Worm (Caenorhabditis elegans) whole organism, mixed stage, embryonic: ENCODE data around the gene ZK1240.8.

ENCODE experiments used
- M03D4.4 ChIP-seq: sonication (generic microtip); optimal IDR thresholded peaks from 2 replicates; lab custom pipeline; 2017; ENCODE audit warnings: mild to moderate bottlenecking, missing genetic modification characterization, missing compliant biosample characterization
- bed-3 ChIP-seq: fragments of 200-800 bp; sonication (Bioruptor generic); optimal IDR thresholded peaks from 3 replicates; lab custom pipeline; 2018; ENCODE audit warnings: mild to moderate bottlenecking, missing genetic modification characterization, moderate library complexity, missing compliant biosample characterization
- blmp-1 ChIP-seq: fragments of 150-350 bp; optimal IDR thresholded peaks from 2 replicates; lab custom pipeline; 2014; ENCODE audit warnings: missing biosample characterization, missing genetic modification characterization
- ceh-39 ChIP-seq: fragments of 150-350 bp; optimal IDR thresholded peaks from 2 replicates; lab custom pipeline; 2014; ENCODE audit warnings: missing biosample characterization, missing genetic modification characterization
- ceh-43 ChIP-seq: fragments of 200-800 bp; sonication (Bioruptor generic); optimal IDR thresholded peaks from 2 replicates; lab custom pipeline; 2018; ENCODE audit warnings: mild to moderate bottlenecking, missing genetic modification characterization, moderate library complexity, missing compliant biosample characterization
- ceh-83 ChIP-seq: fragments of 200-800 bp; sonication (Bioruptor generic); optimal IDR thresholded peaks from 2 replicates; lab custom pipeline; 2018; ENCODE audit warnings: mild to moderate bottlenecking, missing genetic modification characterization, missing compliant biosample characterization
- cnd-1 ChIP-seq: fragments of 200-800 bp; sonication (Bioruptor generic); optimal IDR thresholded peaks from 2 replicates; lab custom pipeline; 2018; ENCODE audit warnings: mild to moderate bottlenecking, missing genetic modification characterization, missing compliant biosample characterization
- drap-1 ChIP-seq: fragments of 200-800 bp; sonication (Bioruptor generic); optimal IDR thresholded peaks from 3 replicates; lab custom pipeline; 2018; ENCODE audit warnings: mild to moderate bottlenecking, missing genetic modification characterization, missing compliant biosample characterization
- elt-1 ChIP-seq: sonication (generic microtip); optimal IDR thresholded peaks from 2 replicates; lab custom pipeline; 2017; ENCODE audit warnings: missing genetic modification characterization, mild to moderate bottlenecking, missing compliant biosample characterization, antibody characterized with exemption, moderate library complexity, borderline replicate concordance; ENCODE audit not compliant: insufficient read depth
- flh-1 ChIP-seq: fragments of 200-800 bp; sonication (Bioruptor generic); optimal IDR thresholded peaks from 2 replicates; lab custom pipeline; 2018; ENCODE audit warnings: mild to moderate bottlenecking, missing genetic modification characterization, moderate library complexity, missing compliant biosample characterization
- ham-2 ChIP-seq: fragments of 200-800 bp; sonication (Bioruptor generic); optimal IDR thresholded peaks from 2 replicates; lab custom pipeline; 2018; ENCODE audit warnings: mild to moderate bottlenecking, missing genetic modification characterization, missing compliant biosample characterization
- hlh-1 ChIP-seq: fragments of 150-350 bp; optimal IDR thresholded peaks from 2 replicates; lab custom pipeline; 2014; ENCODE audit warnings: missing biosample characterization, missing genetic modification reagents, missing genetic modification characterization
- lin-13 ChIP-seq: fragments of 150-350 bp; optimal IDR thresholded peaks from 2 replicates; lab custom pipeline; 2014; ENCODE audit warnings: missing biosample characterization, missing genetic modification characterization
- lin-32 ChIP-seq: fragments of 200-800 bp; sonication (Bioruptor generic); optimal IDR thresholded peaks from 2 replicates; lab custom pipeline; 2018; ENCODE audit warnings: mild to moderate bottlenecking, missing genetic modification characterization, missing compliant biosample characterization
- lsy-2 ChIP-seq: fragments of 150-350 bp; optimal IDR thresholded peaks from 2 replicates; lab custom pipeline; 2014; ENCODE audit warnings: missing biosample characterization, missing genetic modification characterization
- mab-5 ChIP-seq: fragments of 150-350 bp; optimal IDR thresholded peaks from 2 replicates; lab custom pipeline; 2014; ENCODE audit warnings: missing biosample characterization, missing genetic modification characterization
- mep-1 ChIP-seq: fragments of 150-350 bp; optimal IDR thresholded peaks from 2 replicates; lab custom pipeline; 2017; ENCODE audit warnings: missing biosample characterization, missing genetic modification reagents, missing genetic modification characterization, inconsistent platforms
- mls-2 ChIP-seq: sonication (generic microtip); optimal IDR thresholded peaks from 2 replicates; lab custom pipeline; 2016; ENCODE audit warnings: mild to moderate bottlenecking, missing genetic modification characterization, moderate library complexity, missing compliant biosample characterization
- nhr-12 ChIP-seq: fragments of 150-350 bp; optimal IDR thresholded peaks from 2 replicates; lab custom pipeline; 2014; ENCODE audit warnings: missing biosample characterization, missing genetic modification characterization
- nhr-2 ChIP-seq: fragments of 150-350 bp; optimal IDR thresholded peaks from 2 replicates; lab custom pipeline; 2014; ENCODE audit warnings: missing biosample characterization, missing genetic modification characterization
- nhr-237 ChIP-seq: fragments of 150-350 bp; optimal IDR thresholded peaks from 2 replicates; lab custom pipeline; 2014; ENCODE audit warnings: missing biosample characterization, missing genetic modification characterization
- nhr-28 ChIP-seq: fragments of 150-350 bp; optimal IDR thresholded peaks from 2 replicates; lab custom pipeline; 2014; ENCODE audit warnings: missing biosample characterization, missing genetic modification characterization
- nhr-76 ChIP-seq: sonication (generic microtip); optimal IDR thresholded peaks from 2 replicates; lab custom pipeline; 2017; ENCODE audit warnings: missing biosample characterization, missing genetic modification characterization
- pha-4 ChIP-seq: fragments of 150-350 bp; optimal IDR thresholded peaks from 2 replicates; lab custom pipeline; 2018; ENCODE audit warnings: missing biosample characterization, missing genetic modification reagents, missing genetic modification characterization
- sem-2 ChIP-seq: fragments of 200-800 bp; sonication (Bioruptor generic); optimal IDR thresholded peaks from 2 replicates; lab custom pipeline; 2018; ENCODE audit warnings: mild to moderate bottlenecking, missing genetic modification characterization, missing compliant biosample characterization
- snpc-4 ChIP-seq: fragments of 150-350 bp; optimal IDR thresholded peaks from 2 replicates; lab custom pipeline; 2014; ENCODE audit warnings: missing biosample characterization, missing genetic modification characterization
- sptf-1 ChIP-seq: sonication (generic microtip); optimal IDR thresholded peaks from 2 replicates; lab custom pipeline; 2017; ENCODE audit warnings: mild to moderate bottlenecking, missing genetic modification characterization, moderate library complexity, missing compliant biosample characterization
- tbx-8 ChIP-seq: fragments of 200-800 bp; sonication (Bioruptor generic); optimal IDR thresholded peaks from 2 replicates; lab custom pipeline; 2018; ENCODE audit warnings: mild to moderate bottlenecking, missing genetic modification characterization, moderate library complexity, missing compliant biosample characterization
- unc-120 ChIP-seq: sonication (generic microtip); optimal IDR thresholded peaks from 2 replicates; lab custom pipeline; 2017; ENCODE audit warnings: missing genetic modification characterization, missing compliant biosample characterization; ENCODE audit not compliant: poor library complexity, severe bottlenecking
- unc-62 ChIP-seq: fragments of 150-350 bp; optimal IDR thresholded peaks from 2 replicates; lab custom pipeline; 2014; ENCODE audit warnings: missing biosample characterization, missing genetic modification reagents, missing genetic modification characterization
- zip-8 ChIP-seq: fragments of 150-350 bp; optimal IDR thresholded peaks from 2 replicates; lab custom pipeline; 2014; ENCODE audit warnings: missing biosample characterization, missing genetic modification characterization
- ztf-11 ChIP-seq: fragments of 150-350 bp; optimal IDR thresholded peaks from 2 replicates; lab custom pipeline; 2014; ENCODE audit warnings: missing biosample characterization, missing genetic modification characterization

Gene ZK1240.8

ce11 chrII:2368956-2369355, 40.1 kb upstream of the ZK1240.8 start, which contains the start of gene hpo-25:
hpo-25 (plus strand) TSS chrII:2369256.
- TF ChIP-seq M03D4.4 (tag; lab: Kevin White, UChicago) (no peak), ceh-83 (GFP tag; lab: Kevin White, UChicago) (no peak), bed-3 (no peak), hlh-1 (tag; lab: Kevin White, UChicago) (no peak), mep-1 (tag; lab: Kevin White, UChicago) (no peak), lin-32 (GFP tag; lab: Kevin White, UChicago) (no peak), nhr-76 (tag; lab: Kevin White, UChicago) (no peak), ceh-43 (GFP tag; lab: Kevin White, UChicago) (no peak), snpc-4 (no peak), lin-13 (no peak), sem-2 (no peak), nhr-12 (tag; lab: Kevin White, UChicago) (no peak), pha-4 (tag; lab: Kevin White, UChicago) (no peak), sptf-1 (no peak), zip-8 (tag; lab: Kevin White, UChicago) (no peak), nhr-2 (tag; lab: Kevin White, UChicago) (no peak), flh-1 (GFP tag; lab: Kevin White, UChicago) (no peak)

ce11 chrII:2366623-2367365, 37.9 kb upstream of the ZK1240.8 start, which contains the start of the genes F43C11.12 and F16G10.5:
F43C11.12 (minus strand) TSS chrII:2366723.
F16G10.5 (plus strand) TSS chrII:2367315.
- no peak for TF ChIP-seq nhr-28 (tag; lab: Kevin White, UChicago)
- no peak for TF ChIP-seq nhr-12 (tag; lab: Kevin White, UChicago)
- no peak for TF ChIP-seq ztf-11
- no peak for TF ChIP-seq nhr-76 (tag; lab: Kevin White, UChicago)
- no peak for TF ChIP-seq zip-8 (tag; lab: Kevin White, UChicago)
- TF ChIP-seq lin-32 (GFP tag; lab: Kevin White, UChicago) = no peak
- TF ChIP-seq lsy-2 (tag; lab: Kevin White, UChicago) = no peak
- no peak for TF ChIP-seq nhr-2 (tag; lab: Kevin White, UChicago)
- TF ChIP-seq blmp-1 (tag; lab: Kevin White, UChicago) = no peak
- no peak for TF ChIP-seq sptf-1

- TF ChIP-seq sem-2 (no peak), nhr-12 (tag; lab: Kevin White, UChicago) (no peak), nhr-28 (tag; lab: Kevin White, UChicago) (no peak), unc-62 (no peak), mep-1 (tag; lab: Kevin White, UChicago) (no peak)
Observed at ce11 chrII:2363673-2364072, 34.8 kb upstream of the ZK1240.8 start, which contains the start of gene F43C11.11. F43C11.11 (minus strand) TSS chrII:2363773.

ce11 chrII:2359965-2360364, 31.1 kb upstream of the ZK1240.8 start, which contains the start of gene F43C11.16:
F43C11.16 (minus strand) TSS chrII:2360065.
- TF ChIP-seq mab-5 (no peak), unc-120 (no peak)

- TF ChIP-seq nhr-76 (tag; lab: Kevin White, UChicago) (no peak), drap-1 (GFP tag; lab: Kevin White, UChicago) (no peak), nhr-237 (no peak), flh-1 (GFP tag; lab: Kevin White, UChicago) (no peak), lsy-2 (tag; lab: Kevin White, UChicago) (no peak), snpc-4 (no peak), mab-5 (no peak), mls-2 (tag; lab: Kevin White, UChicago) (no peak), nhr-12 (tag; lab: Kevin White, UChicago) (no peak), ztf-11 (no peak), unc-62 (no peak)
- TF ChIP-seq, all 35 proteins: peak for 0
Observed at ce11 chrII:2356795-2357194, 27.9 kb upstream of the ZK1240.8 start, which contains the start of gene F43C11.1. F43C11.1 (plus strand) TSS chrII:2357095.

- TF ChIP-seq sptf-1 (no peak), blmp-1 (tag; lab: Kevin White, UChicago) (no peak), pha-4 (tag; lab: Kevin White, UChicago) (no peak), flh-1 (GFP tag; lab: Kevin White, UChicago) (no peak), nhr-28 (tag; lab: Kevin White, UChicago) (no peak), ceh-39 (tag; lab: Kevin White, UChicago) (no peak), nhr-237 (no peak), mep-1 (tag; lab: Kevin White, UChicago) (no peak), elt-1 (tag; lab: Kevin White, UChicago) (no peak), cnd-1 (no peak), tbx-8 (GFP tag; lab: Kevin White, UChicago) (no peak), lin-32 (GFP tag; lab: Kevin White, UChicago) (no peak), nhr-12 (tag; lab: Kevin White, UChicago) (no peak), unc-62 (no peak), ham-2 (GFP tag; lab: Kevin White, UChicago) (no peak), snpc-4 (no peak)
Observed at ce11 chrII:2354476-2354875, 25.6 kb upstream of the ZK1240.8 start, which contains the start of gene F43C11.2. F43C11.2 (plus strand) TSS chrII:2354776.
